Worm (Caenorhabditis elegans) whole organism, young adult: ENCODE results near the gene vps-15.

Experiments used
- B0019.2 ChIP-seq: fragments of 200-800 bp; sonication (Bioruptor generic); conservative IDR thresholded peaks from 2 replicates; pipeline ENCODE4 v1.3.6; 2022; ENCODE audit warnings: missing genetic modification reagents, missing genetic modification characterization, missing compliant biosample characterization
- F10E7.11 ChIP-seq: sonication (generic microtip); optimal IDR thresholded peaks from 2 replicates; lab custom pipeline; 2017; ENCODE audit warnings: mild to moderate bottlenecking, missing genetic modification characterization, moderate library complexity, missing compliant biosample characterization
- Y79H2A.3 ChIP-seq: fragments of 200-800 bp; sonication (Bioruptor generic); conservative IDR thresholded peaks from 2 replicates; pipeline ENCODE4 v1.3.6; 2022; ENCODE audit warnings: missing genetic modification reagents, missing genetic modification characterization, missing compliant biosample characterization
- akir-1 ChIP-seq: fragments of 200-800 bp; sonication (Bioruptor generic); optimal IDR thresholded peaks from 2 replicates; lab custom pipeline; 2018; ENCODE audit warnings: mild to moderate bottlenecking, missing genetic modification characterization, moderate library complexity, missing compliant biosample characterization
- athp-1 ChIP-seq: sonication (generic microtip); optimal IDR thresholded peaks from 2 replicates; lab custom pipeline; 2017; ENCODE audit warnings: mild to moderate bottlenecking, missing genetic modification characterization, missing compliant biosample characterization
- cebp-2 ChIP-seq: fragments of 200-800 bp; sonication (Bioruptor generic); IDR thresholded peaks from 2 replicates; pipeline ENCODE4 v1.3.6; 2022; ENCODE audit warnings: missing genetic modification characterization, missing compliant biosample characterization
- ceh-79 ChIP-seq: sonication (generic microtip); optimal IDR thresholded peaks from 2 replicates; lab custom pipeline; 2017; ENCODE audit warnings: mild to moderate bottlenecking, missing genetic modification characterization, missing compliant biosample characterization
- mel-28 ChIP-seq: sonication (generic microtip); optimal IDR thresholded peaks from 2 replicates; lab custom pipeline; 2016; ENCODE audit warnings: borderline replicate concordance, mild to moderate bottlenecking, missing genetic modification characterization, missing compliant biosample characterization
- snpc-4 ChIP-seq, 5 experiments: fragments of 150-350 bp in 1 of 5; sonication (generic microtip) in 4 of 5; optimal IDR thresholded peaks; 2 replicates each; lab custom pipeline; 2014 to 2018; ENCODE audit warnings: missing genetic modification characterization in 5 of 5, missing biosample characterization in 3 of 5, antibody characterized with exemption in 2 of 5, mild to moderate bottlenecking in 2 of 5, missing compliant biosample characterization in 2 of 5, missing genotype in 2 of 5, moderate library complexity in 2 of 5, missing genetic modification reagents in 1 of 5
- ztf-26 ChIP-seq: sonication (generic microtip); optimal IDR thresholded peaks from 2 replicates; lab custom pipeline; 2017; ENCODE audit warnings: missing genetic modification characterization, missing compliant biosample characterization

- TF ChIP-seq B0019.2 (GFP tag; lab: Robert Waterston, UW), result no peak
- no peak for TF ChIP-seq mel-28 (tag; lab: Kevin White, UChicago)
- no peak for TF ChIP-seq cebp-2 (GFP tag; lab: Robert Waterston, UW)
- no peak for TF ChIP-seq ceh-79 (tag; lab: Kevin White, UChicago)
- no peak for TF ChIP-seq F10E7.11 (tag; lab: Kevin White, UChicago)
- no peak for TF ChIP-seq akir-1 (GFP tag; lab: Kevin White, UChicago)
- no peak for TF ChIP-seq ztf-26 (tag; lab: Kevin White, UChicago)
- no peak for TF ChIP-seq athp-1 (tag; lab: Kevin White, UChicago)
- TF ChIP-seq snpc-4 (GFP tag; optimal IDR thresholded peaks at IDR 0.05; lab: Kevin White, UChicago), result no peak
- TF ChIP-seq snpc-4 (tag; optimal IDR thresholded peaks at IDR 0.05; lab: Kevin White, UChicago), result no peak
- TF ChIP-seq Y79H2A.3 (GFP tag; lab: Robert Waterston, UW), result no peak
These were observed 1.3 kb upstream of the vps-15 start for ce11 chrII:11916945-11917344.
